Fruit fly (Drosophila melanogaster): ENCODE measurements around the gene CG9743.

DNA sequence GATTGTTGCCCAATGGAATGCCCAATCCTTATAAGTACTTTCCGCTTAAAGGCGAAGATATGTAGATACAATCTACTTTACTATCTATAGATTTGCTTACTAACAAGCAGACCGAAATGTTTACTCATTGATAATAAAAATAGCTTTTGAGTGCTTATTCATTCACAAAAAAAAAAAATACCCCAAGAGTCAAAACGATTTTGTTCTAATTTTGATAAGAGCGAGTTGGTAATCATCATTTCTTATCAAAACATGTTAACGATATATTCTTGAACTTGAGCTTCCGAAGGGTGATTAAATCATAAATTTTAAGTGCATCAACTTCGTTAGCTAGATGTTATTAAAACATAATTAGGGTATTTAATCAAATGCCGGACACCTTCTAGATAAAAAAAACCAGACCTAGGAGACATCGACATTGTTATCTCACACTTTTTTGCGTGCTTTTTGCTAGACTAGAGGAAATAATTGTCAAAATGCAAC, 47.7 kb upstream of the CG9743 start, which contains the start of gene CG9682:
- TF ChIP-seq Awh (GFP tag; IDR thresholded peaks at IDR 0.05) (no peak), disco-r (GFP tag; optimal IDR thresholded peaks at IDR 0.05) (no peak), ind (GFP tag; optimal IDR thresholded peaks at IDR 0.05) (no peak), CG2875 (GFP tag; optimal IDR thresholded peaks at IDR 0.05) (no peak), bigmax (GFP tag; optimal IDR thresholded peaks at IDR 0.05) (no peak), CG11247 (GFP tag; IDR thresholded peaks at IDR 0.05) (no peak), Bteb2 (GFP tag; optimal IDR thresholded peaks at IDR 0.05) (no peak), Aef1 (GFP tag; IDR thresholded peaks at IDR 0.05) (no peak), Hey (tag; optimal IDR thresholded peaks at IDR 0.05) (no peak), Sox102F (GFP tag; optimal IDR thresholded peaks at IDR 0.05) (no peak), CG1792 (GFP tag; optimal IDR thresholded peaks at IDR 0.05) (no peak), sob (GFP tag; IDR thresholded peaks at IDR 0.05) (no peak), ara (GFP tag; IDR thresholded peaks at IDR 0.05) (no peak), unc-4 (GFP tag; IDR thresholded peaks at IDR 0.05; ENCODE audit: partially characterized antibody) (no peak)

All from whole organism, embryonic.